Fruit fly (Drosophila melanogaster): ENCODE results near the gene EndoA.

Gene EndoA

dm6 chr3R:18923802-18924635 lies 17.6 kb downstream of the EndoA start (continued):
- TF ChIP-seq ato (GFP tag; IDR thresholded peaks at IDR 0.05; ENCODE audit: partially characterized antibody), result 0 out of 2 replicates have a peak, but pooled peaks have one; percentile 9
- peak; percentile 45; the same call in 1 of the 2 replicates for TF ChIP-seq bbx (GFP tag; IDR thresholded peaks at IDR 0.05; ENCODE audit: partially characterized antibody)
- no peak for TF ChIP-seq lilli (GFP tag; optimal IDR thresholded peaks at IDR 0.05)
- TF ChIP-seq CG7928 (GFP tag; optimal IDR thresholded peaks at IDR 0.05), result no peak
- peak; percentile 94 for TF ChIP-seq CG10321 (GFP tag; IDR thresholded peaks at IDR 0.05)
- TF ChIP-seq aop (GFP tag; IDR thresholded peaks at IDR 0.05), result 0 out of 2 replicates have a peak, but pooled peaks have one; percentile 6
- no peak for TF ChIP-seq ase (GFP tag; IDR thresholded peaks at IDR 0.05)
- TF ChIP-seq btn (GFP tag; optimal IDR thresholded peaks at IDR 0.05), result no peak
- peak; percentile 88 for TF ChIP-seq Nf-YB (GFP tag; optimal IDR thresholded peaks at IDR 0.05)
- peak; percentile 39; the same call in 1 of the 3 replicates for TF ChIP-seq CG6791 (GFP tag; IDR thresholded peaks at IDR 0.05; ENCODE audit: partially characterized antibody)
- TF ChIP-seq shn (GFP tag; optimal IDR thresholded peaks at IDR 0.05), result peak; percentile 10
- TF ChIP-seq sob (GFP tag; IDR thresholded peaks at IDR 0.05), result no peak
- no peak for TF ChIP-seq CG34224 (GFP tag; IDR thresholded peaks at IDR 0.05; ENCODE audit: partially characterized antibody)
- TF ChIP-seq CG31441 (GFP tag; IDR thresholded peaks at IDR 0.05), result no peak
- TF ChIP-seq ems (GFP tag; optimal IDR thresholded peaks at IDR 0.05), result no peak
- no peak for TF ChIP-seq Abd-B (GFP tag; optimal IDR thresholded peaks at IDR 0.05)
- no peak for TF ChIP-seq vfl (GFP tag; optimal IDR thresholded peaks at IDR 0.05)
- no peak for TF ChIP-seq crc (GFP tag; optimal IDR thresholded peaks at IDR 0.05)
- no peak for TF ChIP-seq Atf6 (GFP tag; IDR thresholded peaks at IDR 0.05)
- peak; percentile 66; the same call in 2 of the 3 replicates for TF ChIP-seq ci (GFP tag; IDR thresholded peaks at IDR 0.05)
- no peak for TF ChIP-seq eyg (GFP tag; optimal IDR thresholded peaks at IDR 0.05)
- TF ChIP-seq bigmax (GFP tag; optimal IDR thresholded peaks at IDR 0.05), result peak; percentile 14
- no peak for TF ChIP-seq Chrac-16 (GFP tag; optimal IDR thresholded peaks at IDR 0.05)
- TF ChIP-seq Vsx1 (GFP tag; optimal IDR thresholded peaks at IDR 0.05), result no peak
- no peak for TF ChIP-seq CTCF (GFP tag; optimal IDR thresholded peaks at IDR 0.05)
- TF ChIP-seq amos (GFP tag; IDR thresholded peaks at IDR 0.05; ENCODE audit: partially characterized antibody), result peak; percentile 22; the same call in 1 of the 2 replicates
- no peak for TF ChIP-seq CG9437 (GFP tag; optimal IDR thresholded peaks at IDR 0.05)
- no peak for TF ChIP-seq CG10462 (GFP tag; optimal IDR thresholded peaks at IDR 0.05)
- no peak for TF ChIP-seq slbo (GFP tag; IDR thresholded peaks at IDR 0.05)
- peak; percentile 53 for TF ChIP-seq kah (GFP tag; optimal IDR thresholded peaks at IDR 0.05)
- no peak for TF ChIP-seq CG3065 (GFP tag; optimal IDR thresholded peaks at IDR 0.05)
- TF ChIP-seq CG2712 (tag; optimal IDR thresholded peaks at IDR 0.05), result no peak
- no peak for TF ChIP-seq Mes4 (GFP tag; optimal IDR thresholded peaks at IDR 0.05)
- TF ChIP-seq Xrp1 (GFP tag; IDR thresholded peaks at IDR 0.05), result 0 out of 2 replicates have a peak, but pooled peaks have one; percentile 5
- TF ChIP-seq emc (GFP tag; optimal IDR thresholded peaks at IDR 0.05), result no peak
- no peak for TF ChIP-seq zfh1 (GFP tag; IDR thresholded peaks at IDR 0.05)
- TF ChIP-seq Ptx1 (GFP tag; IDR thresholded peaks at IDR 0.05), result no peak
- peak; percentile 53 for TF ChIP-seq CG3163 (GFP tag; optimal IDR thresholded peaks at IDR 0.05)
- no peak for TF ChIP-seq Adf1 (GFP tag; IDR thresholded peaks at IDR 0.05)
- no peak for TF ChIP-seq CG15011 (GFP tag; optimal IDR thresholded peaks at IDR 0.05)
- peak in 1 of 2 experiments; percentile 54 for TF ChIP-seq crp (GFP tag; optimal IDR thresholded peaks at IDR 0.05)
- TF ChIP-seq row (GFP tag; IDR thresholded peaks at IDR 0.05), result 0 out of 3 replicates have a peak, but pooled peaks have one; percentile 7
- TF ChIP-seq CG30020 (tag; optimal IDR thresholded peaks at IDR 0.05), result no peak
- TF ChIP-seq BEAF-32 (GFP tag; optimal IDR thresholded peaks at IDR 0.05), result no peak
- no peak for TF ChIP-seq Hey (tag; optimal IDR thresholded peaks at IDR 0.05)
- TF ChIP-seq Pdp1 (GFP tag; optimal IDR thresholded peaks at IDR 0.05), result no peak
- TF ChIP-seq unpg (GFP tag; optimal IDR thresholded peaks at IDR 0.05), result no peak
- peak; percentile 26 for TF ChIP-seq CG11504 (tag; optimal IDR thresholded peaks at IDR 0.05)
- TF ChIP-seq pita (GFP tag; optimal IDR thresholded peaks at IDR 0.05), result no peak

All from whole organism, embryonic.